Fruit fly (Drosophila melanogaster) whole organism, embryonic: ENCODE measurements around the gene Sgs1.

ENCODE experiments used
- Asciz ChIP-seq: fragments of 200-800 bp; sonication (Bioruptor generic); optimal IDR thresholded peaks from 2 replicates; lab custom pipeline; 2017; ENCODE audit warnings: missing biosample characterization, mild to moderate bottlenecking, missing genetic modification characterization, missing genetic modification reagents
- B-H2 ChIP-seq: fragments of 200-800 bp; sonication (Bioruptor generic); optimal IDR thresholded peaks from 2 replicates; lab custom pipeline; 2018; ENCODE audit warnings: missing biosample characterization, mild to moderate bottlenecking, missing genetic modification characterization
- CG10959 ChIP-seq: fragments of 200-800 bp; sonication (Bioruptor generic); IDR thresholded peaks from 2 replicates; pipeline ENCODE4 v1.3.6; 2022; ENCODE audit warnings: missing biosample characterization, missing genetic modification characterization
- CG11695 ChIP-seq: fragments of 200-800 bp; sonication (Bioruptor generic); IDR thresholded peaks from 3 replicates; pipeline ENCODE4 v1.3.6; 2022; ENCODE audit warnings: missing biosample characterization, missing genetic modification characterization
- CG12236 ChIP-seq: fragments of 200-800 bp; sonication (Bioruptor generic); optimal IDR thresholded peaks from 2 replicates; lab custom pipeline; 2016; ENCODE audit warnings: missing biosample characterization, missing genetic modification characterization
- CG1233 ChIP-seq: fragments of 200-800 bp; sonication (Bioruptor generic); optimal IDR thresholded peaks from 4 replicates; lab custom pipeline; 2018; ENCODE audit warnings: missing biosample characterization, mild to moderate bottlenecking, missing genetic modification characterization
- CG14667 ChIP-seq: fragments of 200-800 bp; sonication (Bioruptor generic); IDR thresholded peaks from 2 replicates; pipeline ENCODE4 v1.3.6; 2022; ENCODE audit warnings: missing biosample characterization, missing genetic modification characterization
- CG15514 ChIP-seq: fragments of 200-800 bp; sonication (Bioruptor generic); optimal IDR thresholded peaks from 3 replicates; lab custom pipeline; 2017; ENCODE audit warnings: missing biosample characterization, missing genetic modification characterization, mild to moderate bottlenecking, moderate library complexity, missing genetic modification reagents
- CG17328 ChIP-seq: fragments of 200-800 bp; sonication (Bioruptor generic); IDR thresholded peaks from 2 replicates; pipeline ENCODE4 v1.3.6; 2022; ENCODE audit warnings: missing biosample characterization, missing genetic modification characterization
- CG17361 ChIP-seq: fragments of 200-800 bp; sonication (Bioruptor generic); IDR thresholded peaks from 3 replicates; pipeline ENCODE4 v1.3.6; 2022; ENCODE audit warnings: missing biosample characterization, missing genetic modification characterization
- CG2199 ChIP-seq: fragments of 200-800 bp; sonication (Bioruptor generic); IDR thresholded peaks from 3 replicates; pipeline ENCODE4 v1.3.6; 2022; ENCODE audit warnings: missing biosample characterization, missing genetic modification characterization
- CG2678 ChIP-seq: fragments of 200-800 bp; sonication (Bioruptor generic); optimal IDR thresholded peaks from 3 replicates; lab custom pipeline; 2019; ENCODE audit warnings: missing biosample characterization, mild to moderate bottlenecking, missing genetic modification characterization, moderate library complexity
- CG33557 ChIP-seq: fragments of 200-800 bp; sonication (Bioruptor generic); optimal IDR thresholded peaks from 2 replicates; lab custom pipeline; 2019; ENCODE audit warnings: missing biosample characterization, mild to moderate bottlenecking, missing genetic modification characterization, moderate library complexity
- CG3995 ChIP-seq: fragments of 200-800 bp; sonication (Bioruptor generic); optimal IDR thresholded peaks from 3 replicates; lab custom pipeline; 2016; ENCODE audit warnings: missing biosample characterization, missing genetic modification characterization
- CG6765 ChIP-seq: fragments of 200-800 bp; sonication (Bioruptor generic); optimal IDR thresholded peaks from 3 replicates; lab custom pipeline; 2017; ENCODE audit warnings: missing biosample characterization, mild to moderate bottlenecking, missing genetic modification characterization
- CG6813 ChIP-seq: fragments of 200-800 bp; sonication (Bioruptor generic); optimal IDR thresholded peaks from 2 replicates; lab custom pipeline; 2017; ENCODE audit warnings: missing biosample characterization, missing genetic modification characterization, mild to moderate bottlenecking, moderate library complexity, missing genetic modification reagents
- CG6854 ChIP-seq: fragments of 200-800 bp; sonication (Bioruptor generic); optimal IDR thresholded peaks from 3 replicates; lab custom pipeline; 2017; ENCODE audit warnings: missing biosample characterization, mild to moderate bottlenecking, missing genetic modification characterization
- CG8924 ChIP-seq: fragments of 200-800 bp; optimal IDR thresholded peaks from 3 replicates; lab custom pipeline; 2019; ENCODE audit warnings: missing biosample characterization, mild to moderate bottlenecking, missing genetic modification characterization, moderate library complexity
- Camta ChIP-seq: fragments of 200-800 bp; sonication (Bioruptor generic); optimal IDR thresholded peaks from 2 replicates; lab custom pipeline; 2016; ENCODE audit warnings: missing biosample characterization, missing genetic modification characterization
- Drgx ChIP-seq: fragments of 200-800 bp; sonication (Bioruptor generic); IDR thresholded peaks from 2 replicates; pipeline ENCODE4 v1.3.6; 2022; ENCODE audit warnings: missing biosample characterization, missing genetic modification characterization
- ERR ChIP-seq: fragments of 200-800 bp; sonication (Bioruptor generic); optimal IDR thresholded peaks from 2 replicates; lab custom pipeline; 2016; ENCODE audit warnings: missing biosample characterization, missing genetic modification characterization
- Eip74EF ChIP-seq, 2 experiments: fragments of 200-800 bp in 1 of 2; fragments of >200 bp in 1 of 2; sonication (Bioruptor generic) in 1 of 2; optimal IDR thresholded peaks; 2 replicates each; lab custom pipeline; 2017 to 2019; ENCODE audit warnings: missing biosample characterization in 2 of 2, missing genetic modification characterization in 2 of 2, mild to moderate bottlenecking in 1 of 2, moderate library complexity in 1 of 2
- Fer1 ChIP-seq: fragments of 200-800 bp; sonication (Bioruptor generic); optimal IDR thresholded peaks from 2 replicates; lab custom pipeline; 2017; ENCODE audit warnings: missing biosample characterization, mild to moderate bottlenecking, missing genetic modification characterization
- H15 ChIP-seq: fragments of 200-800 bp; sonication (Bioruptor generic); IDR thresholded peaks from 3 replicates; pipeline ENCODE4 v1.3.6; 2022; ENCODE audit warnings: missing biosample characterization, missing genetic modification characterization
- HHEX ChIP-seq: fragments of 200-800 bp; sonication (Bioruptor generic); optimal IDR thresholded peaks from 3 replicates; lab custom pipeline; 2017; ENCODE audit warnings: missing biosample characterization, mild to moderate bottlenecking, missing genetic modification characterization, missing genetic modification reagents
- Hand ChIP-seq: fragments of 200-800 bp; sonication (Bioruptor generic); optimal IDR thresholded peaks from 2 replicates; lab custom pipeline; 2017; ENCODE audit warnings: mild to moderate bottlenecking, missing biosample characterization, missing genetic modification reagents, missing genetic modification characterization
- Hr3 ChIP-seq: fragments of 200-800 bp; sonication (Bioruptor generic); optimal IDR thresholded peaks from 3 replicates; lab custom pipeline; 2016; ENCODE audit warnings: missing biosample characterization, missing genetic modification characterization
- PHDP ChIP-seq: fragments of 200-800 bp; sonication (Bioruptor generic); optimal IDR thresholded peaks from 3 replicates; lab custom pipeline; 2018; ENCODE audit warnings: missing biosample characterization, mild to moderate bottlenecking, missing genetic modification characterization, moderate library complexity
- Rfx ChIP-seq: fragments of 200-800 bp; sonication (Bioruptor generic); IDR thresholded peaks from 2 replicates; pipeline ENCODE4 v1.3.6; 2022; ENCODE audit warnings: missing biosample characterization, missing genetic modification characterization
- Sox100B ChIP-seq: fragments of 200-800 bp; sonication (Bioruptor generic); optimal IDR thresholded peaks from 3 replicates; lab custom pipeline; 2018; ENCODE audit warnings: missing biosample characterization, mild to moderate bottlenecking, missing genetic modification characterization
- Sry-β ChIP-seq: fragments of 200-800 bp; sonication (Bioruptor generic); optimal IDR thresholded peaks from 2 replicates; lab custom pipeline; 2018; ENCODE audit warnings: missing biosample characterization, mild to moderate bottlenecking, missing genetic modification characterization, moderate library complexity
- Tbp ChIP-seq: fragments of >200 bp; optimal IDR thresholded peaks from 2 replicates; lab custom pipeline; 2018; ENCODE audit warnings: missing biosample characterization, missing genetic modification characterization
- Usf ChIP-seq: fragments of 200-800 bp; sonication (Bioruptor generic); optimal IDR thresholded peaks from 2 replicates; lab custom pipeline; 2017; ENCODE audit warnings: missing genotype, missing biosample characterization, missing genetic modification characterization
- YL-1 ChIP-seq: fragments of 200-800 bp; sonication (Bioruptor generic); optimal IDR thresholded peaks from 3 replicates; lab custom pipeline; 2017; ENCODE audit warnings: missing biosample characterization, mild to moderate bottlenecking, missing genetic modification characterization
- caup ChIP-seq: fragments of 200-800 bp; sonication (Bioruptor generic); optimal IDR thresholded peaks from 3 replicates; lab custom pipeline; 2017; ENCODE audit warnings: missing biosample characterization, mild to moderate bottlenecking, missing genetic modification characterization, moderate library complexity; ENCODE audit not compliant: severe bottlenecking
- dmrt99B ChIP-seq: fragments of 200-800 bp; sonication (Bioruptor generic); optimal IDR thresholded peaks from 2 replicates; lab custom pipeline; 2018; ENCODE audit warnings: missing biosample characterization, mild to moderate bottlenecking, missing genetic modification characterization, moderate library complexity
- gcm ChIP-seq: fragments of 200-800 bp; sonication (Bioruptor generic); optimal IDR thresholded peaks from 2 replicates; lab custom pipeline; 2019; ENCODE audit warnings: missing biosample characterization, mild to moderate bottlenecking, missing genetic modification characterization, moderate library complexity
- lola ChIP-seq, 3 experiments: fragments of >200 bp in 2 of 3; fragments of 200-800 bp in 1 of 3; sonication (Bioruptor generic) in 1 of 3; optimal IDR thresholded peaks; 2 replicates each; lab custom pipeline; 2017 to 2019; ENCODE audit warnings: missing biosample characterization in 3 of 3, missing genetic modification characterization in 3 of 3, mild to moderate bottlenecking in 1 of 3, moderate library complexity in 1 of 3
- mam ChIP-seq: fragments of 200-800 bp; sonication (Bioruptor generic); optimal IDR thresholded peaks from 3 replicates; lab custom pipeline; 2016; ENCODE audit warnings: missing biosample characterization, missing genetic modification characterization
- nmo ChIP-seq: fragments of 200-800 bp; sonication (Bioruptor generic); optimal IDR thresholded peaks from 2 replicates; lab custom pipeline; 2018; ENCODE audit warnings: missing biosample characterization, mild to moderate bottlenecking, missing genetic modification characterization, moderate library complexity
- nom ChIP-seq: fragments of 200-800 bp; sonication (Bioruptor generic); optimal IDR thresholded peaks from 2 replicates; lab custom pipeline; 2017; ENCODE audit warnings: missing biosample characterization, missing genetic modification characterization, mild to moderate bottlenecking, moderate library complexity, missing genetic modification reagents
- odd ChIP-seq: fragments of 200-800 bp; sonication (Bioruptor generic); optimal IDR thresholded peaks from 2 replicates; lab custom pipeline; 2017; ENCODE audit warnings: missing biosample characterization, mild to moderate bottlenecking, missing genetic modification characterization
- prd ChIP-seq, 3 experiments: fragments of >200 bp in 2 of 3; fragments of 200-800 bp in 1 of 3; sonication (Bioruptor generic) in 1 of 3; optimal IDR thresholded peaks in 2 of 3; IDR thresholded peaks in 1 of 3; 2 replicates in 2 of 3; 3 replicates in 1 of 3; pipeline versions ENCODE4 v1.3.6 to Lab custom; 2017 to 2022; ENCODE audit warnings: missing biosample characterization in 1 of 3, missing genetic modification characterization in 1 of 3
- scrt ChIP-seq: fragments of 200-800 bp; sonication (Bioruptor generic); optimal IDR thresholded peaks from 2 replicates; lab custom pipeline; 2018; ENCODE audit warnings: missing biosample characterization, mild to moderate bottlenecking, missing genetic modification characterization, moderate library complexity
- slp2 ChIP-seq: fragments of 200-800 bp; sonication (Bioruptor generic); optimal IDR thresholded peaks from 2 replicates; lab custom pipeline; 2016; ENCODE audit warnings: missing biosample characterization, missing genetic modification characterization
- so ChIP-seq: fragments of 200-800 bp; sonication (Bioruptor generic); IDR thresholded peaks from 3 replicates; pipeline ENCODE4 v1.3.6; 2022; ENCODE audit warnings: missing biosample characterization, missing genetic modification characterization
- sqz ChIP-seq: fragments of 200-800 bp; sonication (Bioruptor generic); optimal IDR thresholded peaks from 3 replicates; lab custom pipeline; 2018; ENCODE audit warnings: missing biosample characterization, mild to moderate bottlenecking, missing genetic modification characterization
- stc ChIP-seq: fragments of 200-800 bp; sonication (Bioruptor generic); IDR thresholded peaks from 2 replicates; pipeline ENCODE4 v1.3.6; 2022; ENCODE audit warnings: missing biosample characterization, missing genetic modification characterization
- vvl ChIP-seq: fragments of 200-800 bp; sonication (Bioruptor generic); IDR thresholded peaks from 2 replicates; pipeline ENCODE4 v1.3.6; 2022; ENCODE audit warnings: missing biosample characterization, missing genetic modification characterization

Sgs1 gene

DNA sequence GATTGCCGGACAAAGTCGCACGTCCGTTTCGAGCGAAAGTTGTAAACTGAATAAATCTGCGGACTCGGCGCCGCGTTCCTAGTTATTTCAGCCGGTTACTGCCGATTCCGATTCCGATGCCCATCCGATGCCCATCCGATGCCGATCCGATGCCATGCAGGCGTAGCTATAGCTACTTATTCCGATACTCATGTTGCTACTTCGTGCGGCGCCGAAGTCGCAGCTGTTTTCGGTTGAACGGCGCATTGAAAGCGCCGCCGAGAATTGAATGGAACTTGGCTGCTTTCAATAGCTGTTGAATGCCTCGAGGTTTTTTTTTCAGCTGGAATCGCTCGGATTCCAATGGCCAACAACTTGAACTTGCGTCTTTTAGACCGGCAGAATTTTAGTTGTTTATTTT lies 8.9 kb upstream of the Sgs1 start (continued):
- TF ChIP-seq Rfx (GFP tag; lab: Robert Waterston, UW) (peak; percentile 42; the same call in 1 of the 2 replicates), vvl (no peak), Asciz (GFP tag; lab: Kevin White, UChicago) (no peak), CG6765 (GFP tag; lab: Kevin White, UChicago) (peak; percentile 58), CG1233 (GFP tag; lab: Kevin White, UChicago) (no peak), odd (GFP tag; lab: Kevin White, UChicago) (peak; percentile 20), CG12236 (GFP tag; lab: Kevin White, UChicago) (no peak), CG6854 (GFP tag; lab: Kevin White, UChicago) (no peak), H15 (GFP tag; lab: Robert Waterston, UW) (no peak), so (GFP tag; lab: Robert Waterston, UW) (0 out of 3 replicates have a peak, but pooled peaks have one; percentile 34), CG3995 (GFP tag; lab: Kevin White, UChicago) (no peak), CG11695 (GFP tag; lab: Robert Waterston, UW) (no peak), CG2199 (no peak), nom (GFP tag; lab: Kevin White, UChicago) (no peak), slp2 (GFP tag; lab: Kevin White, UChicago) (no peak), Sry-β (no peak), gcm (GFP tag; lab: Kevin White, UChicago) (no peak), Usf (GFP tag; lab: Kevin White, UChicago) (no peak), Fer1 (GFP tag; lab: Kevin White, UChicago) (peak; percentile 79), CG2678 (tag; lab: Kevin White, UChicago) (no peak), B-H2 (GFP tag; lab: Kevin White, UChicago) (peak; percentile 67), caup (peak; percentile 31), mam (no peak), Tbp (GFP tag; lab: Kevin White, UChicago) (no peak), YL-1 (GFP tag; lab: Kevin White, UChicago) (no peak), lola (GFP tag; optimal IDR thresholded peaks at IDR 0.05; lab: Kevin White, UChicago) (no peak), stc (GFP tag; lab: Robert Waterston, UW) (0 out of 2 replicates have a peak, but pooled peaks have one; percentile 22), CG33557 (GFP tag; lab: Kevin White, UChicago) (no peak), Drgx (GFP tag; lab: Robert Waterston, UW) (0 out of 2 replicates have a peak, but pooled peaks have one; percentile 22), ERR (no peak), Hand (GFP tag; lab: Kevin White, UChicago) (no peak), HHEX (GFP tag; lab: Kevin White, UChicago) (no peak), CG6813 (no peak), nmo (no peak), CG17361 (no peak), Camta (no peak), prd (optimal IDR thresholded peaks at IDR 0.05; lab: Kevin White, UChicago) (no peak), prd (GFP tag; IDR thresholded peaks at IDR 0.05; lab: Robert Waterston, UW) (no peak), Hr3 (no peak), CG10959 (GFP tag; lab: Robert Waterston, UW) (no peak), sqz (no peak), CG17328 (GFP tag; lab: Robert Waterston, UW) (no peak), dmrt99B (tag; lab: Kevin White, UChicago) (no peak), Eip74EF (GFP tag; optimal IDR thresholded peaks at IDR 0.05; lab: Kevin White, UChicago) (no peak), CG15514 (GFP tag; lab: Kevin White, UChicago) (peak; percentile 45), PHDP (no peak), CG14667 (GFP tag; lab: Robert Waterston, UW) (no peak), Sox100B (no peak), scrt (GFP tag; lab: Kevin White, UChicago) (peak; percentile 81), CG8924 (tag; lab: Kevin White, UChicago) (no peak)
